Worm (Caenorhabditis elegans): ENCODE data around the gene semi-1.

semi-1 gene

DNA sequence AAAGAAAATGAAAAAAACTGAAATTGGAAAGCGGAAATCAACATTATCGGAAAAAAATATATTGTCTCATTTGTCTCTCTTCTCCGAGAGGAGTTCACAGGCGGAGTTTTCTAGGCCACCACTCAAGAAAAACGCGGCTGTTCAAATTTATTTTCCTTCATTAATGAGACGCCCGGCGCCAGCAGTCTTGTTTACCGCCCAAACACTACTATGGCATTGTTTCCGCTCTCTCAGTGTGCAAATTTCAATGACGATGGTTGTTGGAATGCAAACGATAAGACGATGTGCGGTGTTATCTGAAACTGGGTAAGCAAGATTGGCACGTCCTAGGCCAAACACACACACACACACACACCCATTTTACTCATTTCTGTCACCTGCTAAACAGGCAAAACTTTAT, 41.7 kb upstream of the semi-1 start, which contains the start of gene cav-2 (continued):
- peak; percentile 61 for TF ChIP-seq him-1 (tag; optimal IDR thresholded peaks at IDR 0.05)
- peak; percentile 4 for TF ChIP-seq tbp1 (GFP tag; optimal IDR thresholded peaks at IDR 0.05)
- no peak for TF ChIP-seq snpc-3.4 (tag; optimal IDR thresholded peaks at IDR 0.05)
- TF ChIP-seq madf-8 (GFP tag; conservative IDR thresholded peaks at IDR 0.05): peak; percentile 45
- peak; percentile 33; the same call in 1 of the 2 replicates for TF ChIP-seq egl-44 (GFP tag; IDR thresholded peaks at IDR 0.05)
- peak; percentile 85 for TF ChIP-seq mcd-1 (GFP tag; IDR thresholded peaks at IDR 0.05)
- peak; percentile 92 for TF ChIP-seq ceh-27 (GFP tag; optimal IDR thresholded peaks at IDR 0.05)
- TF ChIP-seq ekl-4 (GFP tag; IDR thresholded peaks at IDR 0.05): 0 out of 2 replicates have a peak, but pooled peaks have one; percentile 52
- no peak for TF ChIP-seq F57C9.4 (tag; optimal IDR thresholded peaks at IDR 0.05)
- no peak for TF ChIP-seq egl-18 (GFP tag; IDR thresholded peaks at IDR 0.05)
- peak; percentile 20 for TF ChIP-seq ztf-3 (GFP tag; optimal IDR thresholded peaks at IDR 0.05)
- TF ChIP-seq F33H1.4 (GFP tag; IDR thresholded peaks at IDR 0.05): peak; percentile 44
- TF ChIP-seq lin-35 (GFP tag; optimal IDR thresholded peaks at IDR 0.05): peak in 2 of 3 experiments; percentile 77 to 88
- peak; percentile 52; the same call in 1 of the 2 replicates for TF ChIP-seq nfyb-1 (GFP tag; IDR thresholded peaks at IDR 0.05)
- TF ChIP-seq madf-10 (tag; optimal IDR thresholded peaks at IDR 0.05): peak; percentile 27
- peak; percentile 61; the same call in 1 of the 2 replicates for TF ChIP-seq B0336.3 (GFP tag; IDR thresholded peaks at IDR 0.05)
- TF ChIP-seq snpc-4 (GFP tag; optimal IDR thresholded peaks at IDR 0.05): no peak
- TF ChIP-seq snpc-4 (tag; optimal IDR thresholded peaks at IDR 0.05): peak in 2 of 4 experiments; percentile 40 to 78
- TF ChIP-seq ztf-18 (tag; optimal IDR thresholded peaks at IDR 0.05): peak; percentile 6
- no peak for TF ChIP-seq snpc-1.1 (tag; optimal IDR thresholded peaks at IDR 0.05; ENCODE audit: insufficient read depth)
- peak; percentile 66; the same call in 1 of the 2 replicates for TF ChIP-seq hmg-20 (GFP tag; IDR thresholded peaks at IDR 0.05)
- TF ChIP-seq attf-5 (GFP tag; optimal IDR thresholded peaks at IDR 0.05): peak; percentile 78
- no peak for TF ChIP-seq nhr-90 (tag; optimal IDR thresholded peaks at IDR 0.05)
- peak; percentile 21 for TF ChIP-seq tlf-1 (GFP tag; optimal IDR thresholded peaks at IDR 0.05)
- peak; percentile 36 for TF ChIP-seq lsl-1 (GFP tag; optimal IDR thresholded peaks at IDR 0.05)
- peak; percentile 57 for TF ChIP-seq nhr-27 (tag; optimal IDR thresholded peaks at IDR 0.05)
- TF ChIP-seq nhr-80 (tag; optimal IDR thresholded peaks at IDR 0.05): peak; percentile 95
- TF ChIP-seq ceh-79 (tag; optimal IDR thresholded peaks at IDR 0.05): no peak
- TF ChIP-seq ztf-26 (tag; optimal IDR thresholded peaks at IDR 0.05): no peak
- no peak for TF ChIP-seq mel-28 (tag; optimal IDR thresholded peaks at IDR 0.05; ENCODE audit: borderline replicate concordance)
- TF ChIP-seq rcor-1 (GFP tag; IDR thresholded peaks at IDR 0.05): peak; percentile 71
- peak; percentile 69 for TF ChIP-seq madf-6 (GFP tag; IDR thresholded peaks at IDR 0.05)
- no peak for TF ChIP-seq F55B11.4 (tag; optimal IDR thresholded peaks at IDR 0.05; ENCODE audit: borderline replicate concordance, insufficient read depth)
- TF ChIP-seq Y53G8AR.9 (GFP tag; conservative IDR thresholded peaks at IDR 0.05): no peak
- TF ChIP-seq bed-2 (GFP tag; IDR thresholded peaks at IDR 0.05): no peak
- no peak for TF ChIP-seq akir-1 (GFP tag; optimal IDR thresholded peaks at IDR 0.05)
- TF ChIP-seq ZK185.1 (tag; optimal IDR thresholded peaks at IDR 0.05; ENCODE audit: poor library complexity, severe bottlenecking): peak; percentile 89
- TF ChIP-seq efl-1 (GFP tag; optimal IDR thresholded peaks at IDR 0.05): peak; percentile 74
- TF ChIP-seq Y67H2A.10 (GFP tag; conservative IDR thresholded peaks at IDR 0.05): 0 out of 2 replicates have a peak, but pooled peaks have one; percentile 52
- TF ChIP-seq B0035.1 (tag; optimal IDR thresholded peaks at IDR 0.05): peak; percentile 88
- TF ChIP-seq die-1 (tag; optimal IDR thresholded peaks at IDR 0.05): no peak
- TF ChIP-seq tbx-9 (tag; optimal IDR thresholded peaks at IDR 0.05; ENCODE audit: borderline replicate concordance): no peak
